Worm (Caenorhabditis elegans) whole organism, early embryonic: ENCODE data around the gene fmo-4.

Experiments
- B0310.2 ChIP-seq: sonication (generic microtip); optimal IDR thresholded peaks from 2 replicates; lab custom pipeline; 2016; ENCODE audit warnings: mild to moderate bottlenecking, missing genetic modification characterization, missing compliant biosample characterization
- ama-1 ChIP-seq: fragments of 150-350 bp; optimal IDR thresholded peaks from 2 replicates; lab custom pipeline; 2014
- ceh-13 ChIP-seq: fragments of 200-800 bp; sonication (Bioruptor generic); optimal IDR thresholded peaks from 2 replicates; lab custom pipeline; 2018; ENCODE audit warnings: mild to moderate bottlenecking, missing genetic modification characterization, missing compliant biosample characterization
- ets-7 ChIP-seq: sonication (generic microtip); optimal IDR thresholded peaks from 2 replicates; lab custom pipeline; 2016; ENCODE audit warnings: missing genotype, missing genetic modification characterization, missing compliant biosample characterization
- flt-1 ChIP-seq: fragments of 200-800 bp; sonication (Bioruptor generic); IDR thresholded peaks from 2 replicates; pipeline ENCODE4 v1.3.6; 2022; ENCODE audit warnings: missing genetic modification characterization, missing compliant biosample characterization
- hmbx-1 ChIP-seq: sonication (generic microtip); optimal IDR thresholded peaks from 2 replicates; lab custom pipeline; 2016; ENCODE audit warnings: mild to moderate bottlenecking, missing genetic modification characterization, missing compliant biosample characterization
- hmg-4 ChIP-seq: fragments of 200-800 bp; sonication (Bioruptor generic); optimal IDR thresholded peaks from 2 replicates; lab custom pipeline; 2018; ENCODE audit warnings: mild to moderate bottlenecking, missing genetic modification characterization, missing compliant biosample characterization
- hnd-1 ChIP-seq: sonication (generic microtip); optimal IDR thresholded peaks from 2 replicates; lab custom pipeline; 2016; ENCODE audit warnings: missing genetic modification characterization, missing compliant biosample characterization
- pes-1 ChIP-seq: fragments of 200-800 bp; sonication (Bioruptor generic); IDR thresholded peaks from 2 replicates; pipeline ENCODE4 v1.3.6; 2022; ENCODE audit warnings: missing genetic modification reagents, missing genetic modification characterization, missing compliant biosample characterization
- scrt-1 ChIP-seq: fragments of 200-800 bp; sonication (Bioruptor generic); IDR thresholded peaks from 2 replicates; pipeline ENCODE4 v1.3.6; 2022; ENCODE audit warnings: missing genetic modification characterization, missing compliant biosample characterization
- tbx-11 ChIP-seq: fragments of 200-800 bp; sonication (Bioruptor generic); IDR thresholded peaks from 2 replicates; pipeline ENCODE4 v1.3.6; 2022; ENCODE audit warnings: missing genetic modification characterization, missing compliant biosample characterization
- tbx-37 ChIP-seq: fragments of 200-800 bp; sonication (Bioruptor generic); conservative IDR thresholded peaks from 2 replicates; pipeline ENCODE4 v1.3.6; 2022; ENCODE audit warnings: missing genetic modification reagents, missing genetic modification characterization, missing compliant biosample characterization
- tra-4 ChIP-seq: sonication (generic microtip); optimal IDR thresholded peaks from 2 replicates; lab custom pipeline; 2017; ENCODE audit warnings: missing genetic modification characterization, missing compliant biosample characterization

DNA sequence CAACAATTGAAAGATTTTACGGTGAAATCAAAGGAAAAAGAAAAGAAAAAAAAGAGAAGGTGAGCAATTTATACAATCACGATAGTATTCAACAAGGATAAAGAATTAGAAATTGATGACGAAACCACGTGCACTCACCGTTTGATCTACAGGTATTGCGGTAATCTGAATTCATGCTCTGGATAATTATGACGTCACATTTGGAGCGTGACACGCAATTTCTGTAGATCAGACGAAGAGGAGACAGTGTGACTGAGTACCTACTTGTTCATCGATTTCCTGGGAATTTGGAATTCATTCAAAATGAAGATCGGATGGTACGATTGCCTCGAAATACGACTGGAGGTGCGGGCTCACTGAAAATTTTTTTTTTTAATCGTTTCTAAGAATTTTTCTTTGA, 8.1 kb downstream of the fmo-4 start:
- TF ChIP-seq ama-1 (lab: Kevin White, UChicago) (no peak), hmg-4 (GFP tag; lab: Kevin White, UChicago) (no peak), hnd-1 (tag; lab: Kevin White, UChicago) (no peak), tbx-11 (GFP tag; lab: Robert Waterston, UW) (no peak), B0310.2 (tag; lab: Kevin White, UChicago) (no peak), flt-1 (GFP tag; lab: Robert Waterston, UW) (no peak), tra-4 (tag; lab: Kevin White, UChicago) (no peak), ceh-13 (GFP tag; lab: Kevin White, UChicago) (no peak), pes-1 (GFP tag; lab: Robert Waterston, UW) (no peak), ets-7 (no peak), scrt-1 (no peak), tbx-37 (GFP tag; lab: Robert Waterston, UW) (no peak), hmbx-1 (tag; lab: Kevin White, UChicago) (no peak)
